Worm (Caenorhabditis elegans) whole organism, young adult: ENCODE data around the gene nhr-282.

Source experiments
- D2030.7 ChIP-seq: fragments of 200-800 bp; sonication (Bioruptor generic); IDR thresholded peaks from 2 replicates; pipeline ENCODE4 v1.3.6; 2022; ENCODE audit warnings: missing genetic modification reagents, missing genetic modification characterization, missing compliant biosample characterization
- attf-6 ChIP-seq: fragments of 200-800 bp; sonication (Bioruptor generic); IDR thresholded peaks from 2 replicates; pipeline ENCODE4 v1.3.6; 2022; ENCODE audit warnings: missing genetic modification reagents, missing genetic modification characterization, missing compliant biosample characterization
- die-1 ChIP-seq: sonication (generic microtip); optimal IDR thresholded peaks from 2 replicates; lab custom pipeline; 2016; ENCODE audit warnings: missing genotype, mild to moderate bottlenecking, missing genetic modification characterization, missing compliant biosample characterization
- lsy-27 ChIP-seq: sonication (generic microtip); optimal IDR thresholded peaks from 2 replicates; lab custom pipeline; 2017; ENCODE audit warnings: missing genetic modification characterization, mild to moderate bottlenecking, missing compliant biosample characterization, antibody characterized with exemption, missing genotype, borderline replicate concordance; ENCODE audit not compliant: insufficient read depth
- tlf-1 ChIP-seq: fragments of 200-800 bp; sonication (Bioruptor generic); optimal IDR thresholded peaks from 2 replicates; lab custom pipeline; 2018; ENCODE audit warnings: mild to moderate bottlenecking, missing genetic modification characterization, missing compliant biosample characterization

ce11 chrV:15773941-15774340 is 38.1 kb upstream of the nhr-282 start:
- no peak for TF ChIP-seq attf-6 (GFP tag; lab: Robert Waterston, UW)
- TF ChIP-seq lsy-27 (tag; lab: Kevin White, UChicago): no peak
- no peak for TF ChIP-seq die-1 (tag; lab: Kevin White, UChicago)
- no peak for TF ChIP-seq D2030.7 (GFP tag; lab: Robert Waterston, UW)
- TF ChIP-seq tlf-1 (GFP tag; lab: Kevin White, UChicago): no peak
